Worm (Caenorhabditis elegans) whole organism, midembryonic: ENCODE results near the gene irld-63.

Experiments used
- T22C8.4 ChIP-seq: fragments of 200-800 bp; sonication (Bioruptor generic); IDR thresholded peaks from 2 replicates; pipeline ENCODE4 v1.3.6; 2022; ENCODE audit warnings: missing genetic modification characterization, missing compliant biosample characterization
- cog-1 ChIP-seq: sonication (generic microtip); optimal IDR thresholded peaks from 2 replicates; lab custom pipeline; 2016; ENCODE audit warnings: missing genetic modification characterization, missing compliant biosample characterization
- flt-1 ChIP-seq: fragments of 200-800 bp; sonication (Bioruptor generic); IDR thresholded peaks from 2 replicates; pipeline ENCODE4 v1.3.6; 2022; ENCODE audit warnings: missing genetic modification characterization, missing compliant biosample characterization
- klf-2 ChIP-seq: fragments of 200-800 bp; sonication (Bioruptor generic); conservative IDR thresholded peaks from 2 replicates; pipeline ENCODE4 v1.3.6; 2022; ENCODE audit warnings: missing genetic modification reagents, missing genetic modification characterization, missing compliant biosample characterization
- med-1 ChIP-seq: sonication (generic microtip); optimal IDR thresholded peaks from 2 replicates; lab custom pipeline; 2017; ENCODE audit warnings: missing genetic modification characterization, mild to moderate bottlenecking, missing compliant biosample characterization, antibody characterized with exemption, missing genetic modification reagents; ENCODE audit not compliant: insufficient read depth
- ref-1 ChIP-seq: fragments of 200-800 bp; sonication (Bioruptor generic); conservative IDR thresholded peaks from 2 replicates; pipeline ENCODE4 v1.3.6; 2022; ENCODE audit warnings: missing genetic modification reagents, missing genetic modification characterization, missing compliant biosample characterization
- tab-1 ChIP-seq: fragments of 200-800 bp; sonication (Bioruptor generic); IDR thresholded peaks from 2 replicates; pipeline ENCODE4 v1.3.6; 2022; ENCODE audit warnings: missing genetic modification characterization, missing compliant biosample characterization
- ztf-23 ChIP-seq: fragments of 200-800 bp; sonication (Bioruptor generic); IDR thresholded peaks from 2 replicates; pipeline ENCODE4 v1.3.6; 2022; ENCODE audit warnings: missing genetic modification reagents, missing genetic modification characterization, missing compliant biosample characterization
- ztf-29 ChIP-seq: fragments of 200-800 bp; sonication (Bioruptor generic); IDR thresholded peaks from 2 replicates; pipeline ENCODE4 v1.3.6; 2022; ENCODE audit warnings: missing genetic modification reagents, missing genetic modification characterization, missing compliant biosample characterization

Gene irld-63

DNA sequence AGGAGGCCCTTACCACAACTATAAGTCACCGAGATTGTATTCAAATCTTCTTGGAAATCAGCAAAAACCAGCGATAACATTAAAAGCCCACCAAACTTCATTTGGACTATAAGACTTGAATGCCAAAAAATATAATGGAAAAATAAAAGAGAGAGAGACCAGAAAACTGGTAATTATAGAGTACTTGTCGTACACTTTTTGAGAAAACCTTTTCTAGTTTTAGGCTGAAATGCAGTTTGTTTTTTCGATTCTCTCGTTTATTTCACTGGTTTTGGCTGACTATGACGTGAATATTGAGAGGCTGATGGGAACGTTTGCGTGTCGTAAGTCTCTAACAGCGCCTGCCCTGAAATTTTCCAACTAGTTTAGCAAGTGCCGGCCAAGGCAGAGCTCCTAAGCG is at the start of gene irld-63, which contains the start of gene irld-64:
Gene irld-63, plus strand, starts transcription at position 230 of the 400 bp plus-strand sequence.
Gene irld-64, minus strand, starts transcription at position 101 of the 400 bp plus-strand sequence.
- TF ChIP-seq flt-1 (GFP tag; lab: Robert Waterston, UW) = no peak
- TF ChIP-seq tab-1 (GFP tag; lab: Robert Waterston, UW) = no peak
- no peak for TF ChIP-seq klf-2 (GFP tag; lab: Robert Waterston, UW)
- no peak for TF ChIP-seq T22C8.4 (GFP tag; lab: Robert Waterston, UW)
- TF ChIP-seq ztf-29 = no peak
- TF ChIP-seq cog-1 (tag; lab: Kevin White, UChicago) = no peak
- TF ChIP-seq ref-1 (GFP tag; lab: Robert Waterston, UW) = no peak
- TF ChIP-seq med-1 = no peak

DNA sequence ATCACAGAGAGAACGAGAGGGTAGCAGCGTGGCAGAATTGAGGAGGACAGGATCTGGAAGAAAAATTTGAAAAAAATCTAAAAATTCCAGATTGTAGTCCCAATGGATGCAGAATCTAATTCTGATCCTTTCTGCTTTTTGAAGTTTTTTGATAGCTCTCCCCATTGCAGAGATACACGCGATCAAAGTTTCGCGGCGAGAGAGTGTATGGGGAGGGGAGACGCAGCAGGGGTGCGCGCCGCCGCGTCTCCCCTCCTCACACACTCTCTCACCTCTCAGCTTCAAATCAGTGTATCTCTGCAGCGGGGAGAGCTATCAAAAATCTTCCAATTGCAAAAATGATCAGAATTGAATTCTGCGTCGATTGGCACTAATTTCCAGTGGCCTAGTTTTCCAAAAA is 49.4 kb upstream of the irld-63 start:
- TF ChIP-seq flt-1 (GFP tag; lab: Robert Waterston, UW) (peak; percentile 57), T22C8.4 (GFP tag; lab: Robert Waterston, UW) (no peak), ztf-23 (GFP tag; lab: Robert Waterston, UW) (no peak)

- TF ChIP-seq T22C8.4 (GFP tag; lab: Robert Waterston, UW) = no peak
- no peak for TF ChIP-seq tab-1 (GFP tag; lab: Robert Waterston, UW)
- TF ChIP-seq med-1 = no peak
- no peak for TF ChIP-seq ztf-23 (GFP tag; lab: Robert Waterston, UW)
- TF ChIP-seq cog-1 (tag; lab: Kevin White, UChicago) = no peak
- TF ChIP-seq ztf-29 = no peak
These were observed 45.7 kb upstream of the irld-63 start, which contains the start of gene pigw-1 for ce11 chrII:2884810-2885209. TSS of gene pigw-1 (minus strand) at chrII:2884910.

DNA sequence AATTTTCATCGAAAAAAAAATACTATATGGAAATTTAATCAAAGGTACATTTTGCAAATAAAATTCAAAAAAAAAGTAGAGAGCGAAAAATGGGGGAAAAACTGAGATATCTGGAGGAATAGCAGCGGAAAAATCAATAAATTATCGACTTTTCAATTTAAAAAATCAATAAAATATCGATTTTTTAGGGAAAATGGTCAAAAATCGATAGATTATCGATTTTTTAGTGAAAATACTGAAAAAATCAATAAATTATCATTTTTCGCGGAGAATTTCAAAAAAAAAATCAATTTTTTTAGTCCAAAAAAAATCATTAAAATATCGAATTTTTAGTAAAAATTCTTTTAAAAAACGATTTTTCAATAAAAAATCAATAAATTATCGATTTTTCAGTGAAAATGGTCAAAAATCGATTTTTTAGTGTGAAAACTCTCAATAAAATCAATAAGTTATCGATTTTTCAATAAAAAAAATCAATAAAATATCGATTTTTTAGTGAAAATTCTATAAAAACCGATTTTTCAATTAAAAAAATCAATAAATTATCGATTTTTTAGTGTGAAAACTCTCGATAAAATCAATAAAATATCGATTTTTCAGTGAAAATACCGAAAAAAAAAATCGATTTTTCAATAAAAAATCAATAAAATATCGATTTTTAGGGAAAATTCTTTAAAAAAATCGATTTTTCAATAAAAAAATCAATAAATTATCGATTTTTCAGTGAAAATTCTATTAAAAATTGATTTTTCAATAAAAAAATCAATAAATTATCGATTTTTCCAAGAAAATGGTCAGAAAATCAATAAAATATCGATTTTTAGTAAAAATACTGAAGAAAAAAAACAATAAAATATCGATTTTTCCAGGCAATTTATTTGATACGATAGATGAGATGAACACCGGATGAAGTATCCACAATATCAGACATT is 44.7 kb upstream of the irld-63 start:
- TF ChIP-seq ztf-23 (GFP tag; lab: Robert Waterston, UW) (no peak), T22C8.4 (GFP tag; lab: Robert Waterston, UW) (peak; percentile 60)

DNA sequence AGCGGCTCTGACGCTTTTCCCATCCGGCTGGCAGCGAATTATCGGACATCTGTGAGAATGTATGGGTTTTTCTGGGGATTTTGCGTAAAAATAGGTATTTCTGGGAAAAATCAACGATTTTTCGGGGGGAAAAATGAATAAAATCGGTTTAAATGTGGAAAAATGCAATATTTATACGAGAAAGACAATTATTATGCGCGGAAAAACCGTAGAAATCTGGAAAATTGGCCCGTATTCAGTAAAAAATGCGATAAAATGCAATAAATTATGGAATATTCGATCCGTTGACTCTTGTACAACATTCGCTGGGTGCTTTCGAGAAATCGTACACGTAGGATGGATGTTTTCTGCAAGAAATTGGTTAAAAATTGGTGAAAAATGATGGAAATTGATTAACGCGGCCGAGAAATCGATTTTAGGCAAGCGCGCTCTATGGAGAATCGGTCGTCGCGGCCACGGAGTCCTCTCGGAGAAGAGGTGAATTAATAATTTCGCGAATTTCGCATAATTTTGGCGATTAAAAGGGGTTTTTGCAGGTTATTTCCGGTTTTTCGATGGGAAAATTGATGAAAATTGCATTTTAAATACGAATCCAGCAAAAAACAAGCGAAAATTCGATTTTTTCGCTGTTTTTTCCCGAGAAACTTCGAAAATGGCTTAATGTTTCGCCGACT is 41.4 kb upstream of the irld-63 start, which contains the start of gene pinn-1:
Gene pinn-1, minus strand, starts transcription at position 51 of the 674 bp plus-strand sequence.
- TF ChIP-seq ref-1 (GFP tag; lab: Robert Waterston, UW) (no peak), T22C8.4 (GFP tag; lab: Robert Waterston, UW) (peak; percentile 93), cog-1 (tag; lab: Kevin White, UChicago) (peak; percentile 69), flt-1 (GFP tag; lab: Robert Waterston, UW) (peak; percentile 86), ztf-29 (no peak), klf-2 (GFP tag; lab: Robert Waterston, UW) (peak; percentile 71; the same call in 1 of the 2 replicates), ztf-23 (GFP tag; lab: Robert Waterston, UW) (peak; percentile 82), tab-1 (GFP tag; lab: Robert Waterston, UW) (no peak), med-1 (no peak)

- TF ChIP-seq ref-1 (GFP tag; lab: Robert Waterston, UW) (no peak), med-1 (no peak), ztf-29 (no peak), klf-2 (GFP tag; lab: Robert Waterston, UW) (no peak), T22C8.4 (GFP tag; lab: Robert Waterston, UW) (no peak), ztf-23 (GFP tag; lab: Robert Waterston, UW) (no peak), tab-1 (GFP tag; lab: Robert Waterston, UW) (no peak), cog-1 (tag; lab: Kevin White, UChicago) (no peak)
These were observed 36.2 kb upstream of the irld-63 start, which contains the start of gene sqv-2 for ce11 chrII:2894295-2894694. TSS of gene sqv-2 (minus strand) at chrII:2894395.

DNA sequence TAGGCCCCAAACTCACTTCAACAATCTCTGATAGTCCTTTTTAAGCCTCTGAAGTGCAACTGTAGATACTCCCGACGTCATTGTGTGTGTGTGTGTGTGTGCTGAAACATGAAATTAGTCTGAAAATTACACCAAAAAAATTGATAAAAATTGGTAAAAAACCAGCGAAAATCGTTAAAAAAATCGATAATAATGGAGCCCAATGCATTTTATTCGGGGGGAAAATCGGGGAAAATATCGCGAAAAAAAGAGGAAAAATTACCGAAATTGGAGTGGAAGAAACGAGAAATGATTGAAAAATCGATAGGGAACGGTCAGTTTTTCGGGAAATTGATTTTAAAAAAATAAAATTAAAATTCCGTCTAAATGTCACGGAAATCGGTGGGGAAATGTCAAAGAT is 30.3 kb upstream of the irld-63 start, which contains the start of gene ubc-26:
Gene ubc-26, minus strand, starts transcription at position 101 of the 400 bp plus-strand sequence.
- no peak for TF ChIP-seq T22C8.4 (GFP tag; lab: Robert Waterston, UW)
- TF ChIP-seq ref-1 (GFP tag; lab: Robert Waterston, UW) = no peak
- no peak for TF ChIP-seq klf-2 (GFP tag; lab: Robert Waterston, UW)
- no peak for TF ChIP-seq cog-1 (tag; lab: Kevin White, UChicago)
- TF ChIP-seq med-1 = no peak
- no peak for TF ChIP-seq flt-1 (GFP tag; lab: Robert Waterston, UW)
- TF ChIP-seq ztf-23 (GFP tag; lab: Robert Waterston, UW) = no peak
- TF ChIP-seq ztf-29 = no peak
- no peak for TF ChIP-seq tab-1 (GFP tag; lab: Robert Waterston, UW)

ce11 chrII:2901158-2901557 is 29.4 kb upstream of the irld-63 start:
- TF ChIP-seq ztf-23 (GFP tag; lab: Robert Waterston, UW) (no peak), T22C8.4 (GFP tag; lab: Robert Waterston, UW) (peak; percentile 61; the same call in 1 of the 2 replicates)

- no peak for TF ChIP-seq ztf-23 (GFP tag; lab: Robert Waterston, UW)
- TF ChIP-seq klf-2 (GFP tag; lab: Robert Waterston, UW) = no peak
- no peak for TF ChIP-seq med-1
- no peak for TF ChIP-seq T22C8.4 (GFP tag; lab: Robert Waterston, UW)
- TF ChIP-seq flt-1 (GFP tag; lab: Robert Waterston, UW) = no peak
- TF ChIP-seq cog-1 (tag; lab: Kevin White, UChicago) = no peak
- TF ChIP-seq ref-1 (GFP tag; lab: Robert Waterston, UW) = no peak
- no peak for TF ChIP-seq ztf-29
- no peak for TF ChIP-seq tab-1 (GFP tag; lab: Robert Waterston, UW)
These were observed 26.8 kb upstream of the irld-63 start for ce11 chrII:2903748-2904147.
